Worm (Caenorhabditis elegans) whole organism, early embryonic: ENCODE data around the gene cht-1.

Experiments used
- aly-1 ChIP-seq: sonication (generic microtip); optimal IDR thresholded peaks from 2 replicates; lab custom pipeline; 2016; ENCODE audit warnings: missing genetic modification characterization, missing compliant biosample characterization
- ceh-36 ChIP-seq: sonication (generic microtip); optimal IDR thresholded peaks from 2 replicates; lab custom pipeline; 2016; ENCODE audit warnings: missing genetic modification characterization, inconsistent platforms, missing compliant biosample characterization
- tbx-37 ChIP-seq: fragments of 200-800 bp; sonication (Bioruptor generic); conservative IDR thresholded peaks from 2 replicates; pipeline ENCODE4 v1.3.6; 2022; ENCODE audit warnings: missing genetic modification reagents, missing genetic modification characterization, missing compliant biosample characterization

DNA sequence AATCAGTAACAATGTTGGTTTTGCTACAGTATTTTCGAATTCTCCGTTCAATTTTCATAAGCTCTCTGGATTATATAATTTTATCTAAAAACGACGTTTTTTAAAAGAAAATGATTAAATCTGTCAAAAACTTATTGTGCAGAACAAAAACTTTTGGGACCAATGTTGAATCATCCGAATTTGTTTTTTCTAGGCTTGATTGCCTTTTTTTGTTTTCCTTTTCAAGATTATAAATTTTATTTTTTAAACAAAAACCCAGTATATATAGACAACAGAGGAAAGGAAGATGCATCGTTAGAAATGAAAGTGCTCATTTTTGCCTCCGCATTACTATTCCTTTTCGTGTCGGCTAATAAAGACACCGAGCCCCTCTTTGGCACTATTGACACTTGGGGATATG lies 44.7 kb upstream of the cht-1 start, which contains the start of gene ZK813.7:
- TF ChIP-seq ceh-36 (tag; lab: Kevin White, UChicago) (no peak), tbx-37 (GFP tag; lab: Robert Waterston, UW) (no peak), aly-1 (tag; lab: Kevin White, UChicago) (no peak)
